Fruit fly (Drosophila melanogaster) whole organism, embryonic: ENCODE data around the gene CG42404.

Source experiments
- Atf6 ChIP-seq: fragments of 200-800 bp; sonication (Bioruptor generic); IDR thresholded peaks from 2 replicates; pipeline ENCODE4 v1.3.6; 2022; ENCODE audit warnings: missing biosample characterization, missing genetic modification characterization
- CG10959 ChIP-seq: fragments of 200-800 bp; sonication (Bioruptor generic); IDR thresholded peaks from 2 replicates; pipeline ENCODE4 v1.3.6; 2022; ENCODE audit warnings: missing biosample characterization, missing genetic modification characterization
- CG10979 ChIP-seq: fragments of 200-800 bp; sonication (Bioruptor generic); optimal IDR thresholded peaks from 2 replicates; lab custom pipeline; 2018; ENCODE audit warnings: missing biosample characterization, mild to moderate bottlenecking, missing genetic modification characterization, moderate library complexity
- CG11560 ChIP-seq: fragments of 200-800 bp; sonication (Bioruptor generic); IDR thresholded peaks from 3 replicates; pipeline ENCODE4 v1.3.6; 2022; ENCODE audit warnings: missing biosample characterization, missing genetic modification characterization
- CG12744 ChIP-seq: fragments of 200-800 bp; sonication (Bioruptor generic); optimal IDR thresholded peaks from 2 replicates; lab custom pipeline; 2016; ENCODE audit warnings: missing biosample characterization, missing genetic modification characterization
- CG13775 ChIP-seq: fragments of 200-800 bp; sonication (Bioruptor generic); optimal IDR thresholded peaks from 3 replicates; lab custom pipeline; 2017; ENCODE audit warnings: missing biosample characterization, mild to moderate bottlenecking, missing genetic modification characterization
- CG14860 ChIP-seq: fragments of 200-800 bp; sonication (Bioruptor generic); IDR thresholded peaks from 3 replicates; pipeline ENCODE4 v1.3.6; 2022; ENCODE audit warnings: missing biosample characterization, missing genetic modification characterization; ENCODE audit not compliant: partially characterized antibody
- CG16863 ChIP-seq: fragments of 200-800 bp; sonication (Bioruptor generic); optimal IDR thresholded peaks from 3 replicates; lab custom pipeline; 2016; ENCODE audit warnings: missing biosample characterization, missing genetic modification characterization
- CG17328 ChIP-seq: fragments of 200-800 bp; sonication (Bioruptor generic); IDR thresholded peaks from 2 replicates; pipeline ENCODE4 v1.3.6; 2022; ENCODE audit warnings: missing biosample characterization, missing genetic modification characterization
- CG17361 ChIP-seq: fragments of 200-800 bp; sonication (Bioruptor generic); IDR thresholded peaks from 3 replicates; pipeline ENCODE4 v1.3.6; 2022; ENCODE audit warnings: missing biosample characterization, missing genetic modification characterization
- CG17802 ChIP-seq: fragments of 200-800 bp; sonication (Bioruptor generic); optimal IDR thresholded peaks from 2 replicates; lab custom pipeline; 2018; ENCODE audit warnings: missing biosample characterization, mild to moderate bottlenecking, missing genetic modification characterization, moderate library complexity
- CG18599 ChIP-seq: fragments of 200-800 bp; sonication (Bioruptor generic); optimal IDR thresholded peaks from 3 replicates; lab custom pipeline; 2017; ENCODE audit warnings: missing biosample characterization, missing genetic modification characterization, mild to moderate bottlenecking, moderate library complexity, missing genetic modification reagents
- CG34224 ChIP-seq: fragments of 200-800 bp; sonication (Bioruptor generic); IDR thresholded peaks from 3 replicates; pipeline ENCODE4 v1.3.6; 2022; ENCODE audit warnings: missing biosample characterization, missing genetic modification characterization; ENCODE audit not compliant: partially characterized antibody
- CG4820 ChIP-seq: fragments of 200-800 bp; sonication (Bioruptor generic); optimal IDR thresholded peaks from 3 replicates; lab custom pipeline; 2016; ENCODE audit warnings: missing biosample characterization, missing genetic modification characterization
- CG7271 ChIP-seq: fragments of 200-800 bp; sonication (Bioruptor generic); optimal IDR thresholded peaks from 2 replicates; lab custom pipeline; 2018; ENCODE audit warnings: missing biosample characterization, mild to moderate bottlenecking, missing genetic modification characterization, moderate library complexity
- CG7357 ChIP-seq: fragments of 200-800 bp; sonication (Bioruptor generic); IDR thresholded peaks from 3 replicates; pipeline ENCODE4 v1.3.6; 2022; ENCODE audit warnings: missing biosample characterization, missing genetic modification characterization
- CG7963 ChIP-seq: fragments of 200-800 bp; sonication (Bioruptor generic); IDR thresholded peaks from 3 replicates; pipeline ENCODE4 v1.3.6; 2022; ENCODE audit warnings: missing biosample characterization, missing genetic modification characterization; ENCODE audit not compliant: partially characterized antibody
- CG8478 ChIP-seq: fragments of >200 bp; optimal IDR thresholded peaks from 2 replicates; lab custom pipeline; 2018
- CG8924 ChIP-seq: fragments of 200-800 bp; optimal IDR thresholded peaks from 3 replicates; lab custom pipeline; 2019; ENCODE audit warnings: missing biosample characterization, mild to moderate bottlenecking, missing genetic modification characterization, moderate library complexity
- CG9215 ChIP-seq: fragments of 200-800 bp; sonication (Bioruptor generic); IDR thresholded peaks from 2 replicates; pipeline ENCODE4 v1.3.6; 2022; ENCODE audit warnings: missing biosample characterization, missing genetic modification characterization
- Chrac-16 ChIP-seq: fragments of 200-800 bp; sonication (Bioruptor generic); optimal IDR thresholded peaks from 3 replicates; lab custom pipeline; 2016; ENCODE audit warnings: missing biosample characterization, missing genetic modification characterization
- CrebB ChIP-seq: fragments of 200-800 bp; sonication (Bioruptor generic); optimal IDR thresholded peaks from 3 replicates; lab custom pipeline; 2018; ENCODE audit warnings: missing biosample characterization, mild to moderate bottlenecking, missing genetic modification characterization
- Dfd ChIP-seq, 2 experiments: fragments of >200 bp; optimal IDR thresholded peaks; 2 replicates each; lab custom pipeline; 2017; ENCODE audit warnings: missing biosample characterization in 2 of 2, missing genetic modification characterization in 2 of 2
- Gug ChIP-seq: fragments of 200-800 bp; sonication (Bioruptor generic); IDR thresholded peaks from 4 replicates; pipeline ENCODE4 v1.3.6; 2022; ENCODE audit warnings: missing biosample characterization, missing genetic modification characterization
- Hr39 ChIP-seq: fragments of >200 bp; optimal IDR thresholded peaks from 2 replicates; lab custom pipeline; 2017
- Six4 ChIP-seq: fragments of 200-800 bp; sonication (Bioruptor generic); optimal IDR thresholded peaks from 2 replicates; lab custom pipeline; 2016; ENCODE audit warnings: missing biosample characterization, missing genetic modification characterization
- ab ChIP-seq: fragments of 200-800 bp; sonication (Bioruptor generic); optimal IDR thresholded peaks from 2 replicates; lab custom pipeline; 2016; ENCODE audit warnings: missing biosample characterization, missing genetic modification characterization
- al ChIP-seq: fragments of 200-800 bp; sonication (Bioruptor generic); IDR thresholded peaks from 2 replicates; pipeline ENCODE4 v1.3.6; 2022; ENCODE audit warnings: missing biosample characterization, missing genetic modification characterization
- ara ChIP-seq: fragments of 200-800 bp; sonication (Bioruptor generic); IDR thresholded peaks from 2 replicates; pipeline ENCODE4 v1.3.6; 2022; ENCODE audit warnings: missing biosample characterization, missing genetic modification characterization
- cas ChIP-seq: fragments of 200-800 bp; sonication (Bioruptor generic); IDR thresholded peaks from 2 replicates; pipeline ENCODE4 v1.3.6; 2022; ENCODE audit warnings: missing biosample characterization, missing genetic modification characterization
- cg ChIP-seq: fragments of 200-800 bp; sonication (Bioruptor generic); optimal IDR thresholded peaks from 3 replicates; lab custom pipeline; 2019; ENCODE audit warnings: missing biosample characterization, mild to moderate bottlenecking, missing genetic modification characterization, moderate library complexity
- chm ChIP-seq: fragments of 200-800 bp; sonication (Bioruptor generic); IDR thresholded peaks from 2 replicates; pipeline ENCODE4 v1.3.6; 2022; ENCODE audit warnings: missing biosample characterization, missing genetic modification characterization
- crc ChIP-seq: fragments of 200-800 bp; sonication (Bioruptor generic); optimal IDR thresholded peaks from 2 replicates; lab custom pipeline; 2016; ENCODE audit warnings: missing biosample characterization, missing genetic modification characterization
- esg ChIP-seq: fragments of 200-800 bp; sonication (Bioruptor generic); conservative IDR thresholded peaks from 2 replicates; pipeline ENCODE4 v1.3.6; 2022; ENCODE audit warnings: missing biosample characterization, missing genetic modification characterization
- fd64A ChIP-seq: fragments of 200-800 bp; sonication (Bioruptor generic); optimal IDR thresholded peaks from 3 replicates; lab custom pipeline; 2018; ENCODE audit warnings: missing biosample characterization, mild to moderate bottlenecking, missing genetic modification characterization
- gro ChIP-seq: fragments of 200-800 bp; sonication (Bioruptor generic); optimal IDR thresholded peaks from 2 replicates; lab custom pipeline; 2016; ENCODE audit warnings: missing biosample characterization, missing genetic modification characterization
- hkb ChIP-seq, 2 experiments: fragments of 200-800 bp in 1 of 2; fragments of >200 bp in 1 of 2; sonication (Bioruptor generic) in 1 of 2; IDR thresholded peaks in 1 of 2; optimal IDR thresholded peaks in 1 of 2; 2 replicates each; pipeline versions ENCODE4 v1.3.6 to Lab custom; 2017 to 2022; ENCODE audit warnings: missing biosample characterization in 1 of 2, missing genetic modification characterization in 1 of 2
- jumu ChIP-seq: fragments of 200-800 bp; sonication (Bioruptor generic); optimal IDR thresholded peaks from 3 replicates; lab custom pipeline; 2016; ENCODE audit warnings: missing biosample characterization, missing genetic modification characterization
- lilli ChIP-seq: fragments of 200-800 bp; sonication (Bioruptor generic); optimal IDR thresholded peaks from 3 replicates; lab custom pipeline; 2016; ENCODE audit warnings: missing biosample characterization, missing genetic modification characterization
- mirr ChIP-seq: fragments of 200-800 bp; sonication (Bioruptor generic); optimal IDR thresholded peaks from 3 replicates; lab custom pipeline; 2018; ENCODE audit warnings: missing biosample characterization, mild to moderate bottlenecking, missing genetic modification characterization
- nau ChIP-seq: fragments of 200-800 bp; sonication (Bioruptor generic); optimal IDR thresholded peaks from 3 replicates; lab custom pipeline; 2017; ENCODE audit warnings: missing biosample characterization, mild to moderate bottlenecking, missing genetic modification characterization, missing genetic modification reagents
- odd ChIP-seq: fragments of 200-800 bp; sonication (Bioruptor generic); optimal IDR thresholded peaks from 2 replicates; lab custom pipeline; 2017; ENCODE audit warnings: missing biosample characterization, mild to moderate bottlenecking, missing genetic modification characterization
- ranshi ChIP-seq: fragments of 200-800 bp; sonication (Bioruptor generic); IDR thresholded peaks from 2 replicates; pipeline ENCODE4 v1.3.6; 2022; ENCODE audit warnings: missing biosample characterization, missing genetic modification characterization
- slbo ChIP-seq: fragments of 200-800 bp; sonication (Bioruptor generic); IDR thresholded peaks from 2 replicates; pipeline ENCODE4 v1.3.6; 2022; ENCODE audit warnings: missing biosample characterization, missing genetic modification characterization
- tin ChIP-seq: fragments of 200-800 bp; sonication (Bioruptor generic); optimal IDR thresholded peaks from 3 replicates; lab custom pipeline; 2016; ENCODE audit warnings: missing biosample characterization, missing genetic modification characterization
- trh ChIP-seq: fragments of 200-800 bp; sonication (Bioruptor generic); optimal IDR thresholded peaks from 2 replicates; lab custom pipeline; 2016; ENCODE audit warnings: missing biosample characterization, missing genetic modification characterization
- twi ChIP-seq: fragments of 200-800 bp; optimal IDR thresholded peaks from 2 replicates; lab custom pipeline; 2019; ENCODE audit warnings: missing biosample characterization, mild to moderate bottlenecking, missing genetic modification characterization, moderate library complexity
- unpg ChIP-seq: fragments of 200-800 bp; sonication (Bioruptor generic); optimal IDR thresholded peaks from 3 replicates; lab custom pipeline; 2018; ENCODE audit warnings: missing biosample characterization, mild to moderate bottlenecking, missing genetic modification characterization, moderate library complexity
- vnd ChIP-seq: fragments of 200-800 bp; sonication (Bioruptor generic); IDR thresholded peaks from 3 replicates; pipeline ENCODE4 v1.3.6; 2022; ENCODE audit warnings: missing biosample characterization, missing genetic modification characterization; ENCODE audit not compliant: partially characterized antibody
- wdn ChIP-seq: fragments of 200-800 bp; sonication (Bioruptor generic); IDR thresholded peaks from 2 replicates; pipeline ENCODE4 v1.3.6; 2022; ENCODE audit warnings: missing biosample characterization, missing genetic modification characterization
- zfh1 ChIP-seq: fragments of 200-800 bp; sonication (Bioruptor generic); IDR thresholded peaks from 3 replicates; pipeline ENCODE4 v1.3.6; 2022; ENCODE audit warnings: missing biosample characterization, missing genetic modification characterization

The CG42404 gene

DNA sequence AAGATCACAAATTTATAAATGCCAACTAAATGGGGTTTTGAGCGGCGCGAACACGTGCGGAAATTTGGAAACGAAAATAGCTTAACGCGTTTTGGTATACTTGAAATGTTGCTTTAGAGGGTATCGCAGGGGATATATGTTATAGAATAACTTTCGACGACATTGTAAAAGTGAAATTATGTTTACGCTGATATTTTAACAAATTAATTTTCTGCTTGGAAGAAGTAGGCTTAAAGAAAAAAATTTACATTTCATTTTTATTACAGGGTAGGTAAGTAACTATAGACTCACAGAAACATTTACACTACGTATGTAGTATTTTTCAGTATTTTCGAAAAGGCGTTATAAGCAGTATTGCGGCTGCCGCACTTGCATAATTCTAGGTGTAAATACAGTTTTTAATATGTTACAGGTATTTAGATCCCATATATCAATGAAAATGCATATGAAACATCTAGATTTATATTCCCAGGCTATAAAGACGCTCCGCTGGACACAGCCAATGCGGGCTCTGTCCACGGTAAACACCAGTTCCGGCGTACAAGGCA is 20.5 kb upstream of the CG42404 start, which contains the start of the genes Art3 and mRpS10 (continued):
- peak; percentile 100 for TF ChIP-seq jumu (GFP tag; lab: Kevin White, UChicago)
- peak; percentile 100 for TF ChIP-seq esg (GFP tag; lab: Robert Waterston, UW)
- peak; percentile 100 for TF ChIP-seq CG16863 (GFP tag; lab: Kevin White, UChicago)
- TF ChIP-seq ara (GFP tag; lab: Robert Waterston, UW) = peak; percentile 100
- peak; percentile 99 for TF ChIP-seq CG7357 (GFP tag; lab: Robert Waterston, UW)
- peak; percentile 100 for TF ChIP-seq Chrac-16
- TF ChIP-seq CG17802 (tag; lab: Kevin White, UChicago) = peak; percentile 96
- peak; percentile 100 for TF ChIP-seq CG13775 (GFP tag; lab: Kevin White, UChicago)
- peak; percentile 100 for TF ChIP-seq CrebB
- peak; percentile 100 for TF ChIP-seq zfh1 (GFP tag; lab: Robert Waterston, UW)
- TF ChIP-seq twi = peak; percentile 100
- peak; percentile 99 for TF ChIP-seq CG9215
- TF ChIP-seq CG12744 (GFP tag; lab: Kevin White, UChicago) = peak; percentile 100
- peak; percentile 99 for TF ChIP-seq fd64A (GFP tag; lab: Kevin White, UChicago)
- TF ChIP-seq al (GFP tag; lab: Robert Waterston, UW) = peak; percentile 100
- TF ChIP-seq ranshi (GFP tag; lab: Robert Waterston, UW) = peak; percentile 100
- peak; percentile 99 for TF ChIP-seq crc
- TF ChIP-seq CG4820 = peak; percentile 99
- TF ChIP-seq CG10959 = peak; percentile 100
- peak; percentile 100 for TF ChIP-seq unpg
- peak; percentile 95 for TF ChIP-seq CG11560 (tag; lab: Robert Waterston, UW)
- TF ChIP-seq CG7963 (GFP tag; lab: Robert Waterston, UW) = no peak
- TF ChIP-seq tin (GFP tag; lab: Kevin White, UChicago) = peak; percentile 100
- TF ChIP-seq vnd (GFP tag; lab: Robert Waterston, UW) = no peak
- peak; percentile 99 for TF ChIP-seq odd
- peak; percentile 100 for TF ChIP-seq CG10979 (tag; lab: Kevin White, UChicago)
- no peak for TF ChIP-seq nau
- peak; percentile 100 for TF ChIP-seq CG17361 (GFP tag; lab: Robert Waterston, UW)
- peak; percentile 7 for TF ChIP-seq cg (GFP tag; lab: Kevin White, UChicago)
- TF ChIP-seq Hr39 (lab: Kevin White, UChicago) = no peak
- TF ChIP-seq lilli = peak; percentile 100
- TF ChIP-seq CG8478 (lab: Kevin White, UChicago) = no peak
- TF ChIP-seq Atf6 = peak; percentile 100
- TF ChIP-seq mirr = peak; percentile 100
- peak; percentile 26; the same call in 1 of the 3 replicates for TF ChIP-seq CG34224
- peak; percentile 100 for TF ChIP-seq chm
- TF ChIP-seq Six4 (GFP tag; lab: Kevin White, UChicago) = peak; percentile 100
- peak; percentile 99 for TF ChIP-seq Gug
- TF ChIP-seq hkb (optimal IDR thresholded peaks at IDR 0.05; lab: Kevin White, UChicago) = peak; percentile 45
- TF ChIP-seq hkb (GFP tag; IDR thresholded peaks at IDR 0.05; lab: Robert Waterston, UW) = peak; percentile 100
- peak; percentile 100 for TF ChIP-seq wdn (GFP tag; lab: Robert Waterston, UW)
- peak; percentile 100 for TF ChIP-seq CG18599 (GFP tag; lab: Kevin White, UChicago)
- peak; percentile 100 for TF ChIP-seq slbo (GFP tag; lab: Robert Waterston, UW)
- no peak for TF ChIP-seq CG14860 (GFP tag; lab: Robert Waterston, UW)
- peak; percentile 98 for TF ChIP-seq ab (GFP tag; lab: Kevin White, UChicago)
- peak; percentile 100 for TF ChIP-seq CG8924 (tag; lab: Kevin White, UChicago)
- TF ChIP-seq gro (GFP tag; lab: Kevin White, UChicago) = peak; percentile 100
- TF ChIP-seq CG17328 (GFP tag; lab: Robert Waterston, UW) = peak; percentile 100
- TF ChIP-seq Dfd (GFP tag; optimal IDR thresholded peaks at IDR 0.05; lab: Kevin White, UChicago) = peak in 1 of 2 experiments; percentile 98
- TF ChIP-seq trh (GFP tag; lab: Kevin White, UChicago) = peak; percentile 100
- peak; percentile 99 for TF ChIP-seq cas (GFP tag; lab: Robert Waterston, UW)
- peak; percentile 100 for TF ChIP-seq CG7271
